Worm (Caenorhabditis elegans) whole organism, L1 larva: ENCODE measurements around the gene sru-39.

Experiments
- C04F5.9 ChIP-seq: sonication (generic microtip); optimal IDR thresholded peaks from 2 replicates; lab custom pipeline; 2016; ENCODE audit warnings: missing genetic modification characterization, missing compliant biosample characterization
- C16A3.4 ChIP-seq: fragments of 150-350 bp; optimal IDR thresholded peaks from 2 replicates; lab custom pipeline; 2014; ENCODE audit warnings: missing biosample characterization, missing genetic modification characterization
- C34B4.2 ChIP-seq: sonication (generic microtip); optimal IDR thresholded peaks from 2 replicates; lab custom pipeline; 2017; ENCODE audit warnings: mild to moderate bottlenecking, missing genetic modification characterization, missing compliant biosample characterization
- aha-1 ChIP-seq: fragments of 150-350 bp; optimal IDR thresholded peaks from 2 replicates; lab custom pipeline; 2014; ENCODE audit warnings: missing biosample characterization, missing genetic modification characterization
- aly-2 ChIP-seq: fragments of 150-350 bp; optimal IDR thresholded peaks from 2 replicates; lab custom pipeline; 2014; ENCODE audit warnings: missing biosample characterization, missing genetic modification characterization
- ama-1 ChIP-seq: fragments of 150-350 bp; optimal IDR thresholded peaks from 2 replicates; lab custom pipeline; 2014
- ceh-63 ChIP-seq: fragments of 200-800 bp; sonication (Bioruptor generic); optimal IDR thresholded peaks from 2 replicates; lab custom pipeline; 2018; ENCODE audit warnings: mild to moderate bottlenecking, missing genetic modification characterization, missing compliant biosample characterization
- ceh-8 ChIP-seq: fragments of 200-800 bp; sonication (Bioruptor generic); optimal IDR thresholded peaks from 2 replicates; lab custom pipeline; 2018; ENCODE audit warnings: mild to moderate bottlenecking, missing genetic modification characterization, moderate library complexity, missing compliant biosample characterization
- ceh-90 ChIP-seq: sonication (generic microtip); optimal IDR thresholded peaks from 2 replicates; lab custom pipeline; 2016; ENCODE audit warnings: missing genetic modification characterization, missing compliant biosample characterization
- ces-1 ChIP-seq: fragments of 150-350 bp; optimal IDR thresholded peaks from 2 replicates; lab custom pipeline; 2014; ENCODE audit warnings: missing biosample characterization, missing genetic modification reagents, missing genetic modification characterization
- dsc-1 ChIP-seq: sonication (generic microtip); optimal IDR thresholded peaks from 2 replicates; lab custom pipeline; 2016; ENCODE audit warnings: mild to moderate bottlenecking, missing genetic modification characterization, missing compliant biosample characterization
- efl-1 ChIP-seq, 4 experiments: fragments of 150-350 bp; optimal IDR thresholded peaks in 3 of 4; peaks in 1 of 4; 1 replicate in 1 of 4; 2 replicates in 3 of 4; lab custom pipeline; 2014; ENCODE audit warnings: missing biosample characterization in 2 of 4, missing genetic modification characterization in 2 of 4, missing genetic modification reagents in 2 of 4
- efl-3 ChIP-seq: fragments of 200-800 bp; sonication (Bioruptor generic); optimal IDR thresholded peaks from 2 replicates; lab custom pipeline; 2018; ENCODE audit warnings: mild to moderate bottlenecking, missing genetic modification characterization, missing compliant biosample characterization
- egl-27 ChIP-seq, 2 experiments: fragments of 150-350 bp in 1 of 2; sonication (generic microtip); optimal IDR thresholded peaks; 3 replicates each; lab custom pipeline; 2017 to 2018; ENCODE audit warnings: missing biosample characterization in 2 of 2, missing genetic modification characterization in 2 of 2, missing genetic modification reagents in 2 of 2
- elt-2 ChIP-seq: sonication (generic microtip); optimal IDR thresholded peaks from 2 replicates; lab custom pipeline; 2016; ENCODE audit warnings: missing genetic modification characterization, mild to moderate bottlenecking, inconsistent platforms, missing compliant biosample characterization, missing genetic modification reagents
- ets-5 ChIP-seq: fragments of 200-800 bp; sonication (Bioruptor generic); IDR thresholded peaks from 2 replicates; pipeline ENCODE4 v1.3.6; 2022; ENCODE audit warnings: missing genetic modification characterization, missing compliant biosample characterization
- fkh-4 ChIP-seq: sonication (generic microtip); optimal IDR thresholded peaks from 2 replicates; lab custom pipeline; 2016; ENCODE audit warnings: missing compliant biosample characterization, missing genetic modification characterization, borderline replicate concordance
- fkh-8 ChIP-seq: sonication (generic microtip); optimal IDR thresholded peaks from 2 replicates; lab custom pipeline; 2016; ENCODE audit warnings: mild to moderate bottlenecking, missing genetic modification characterization, missing compliant biosample characterization
- hlh-17 ChIP-seq: fragments of 200-800 bp; sonication (Bioruptor generic); optimal IDR thresholded peaks from 2 replicates; lab custom pipeline; 2018; ENCODE audit warnings: missing genetic modification characterization, mild to moderate bottlenecking, missing compliant biosample characterization, moderate library complexity, borderline replicate concordance
- hlh-4 ChIP-seq: sonication (generic microtip); optimal IDR thresholded peaks from 2 replicates; lab custom pipeline; 2016; ENCODE audit warnings: mild to moderate bottlenecking, missing genetic modification characterization, missing compliant biosample characterization
- isw-1 ChIP-seq: fragments of 200-800 bp; sonication (Bioruptor generic); IDR thresholded peaks from 2 replicates; pipeline ENCODE4 v1.3.6; 2022; ENCODE audit warnings: missing genetic modification characterization, missing compliant biosample characterization
- lin-14 ChIP-seq: fragments of 200-800 bp; sonication (Bioruptor generic); optimal IDR thresholded peaks from 2 replicates; lab custom pipeline; 2018; ENCODE audit warnings: mild to moderate bottlenecking, missing genetic modification characterization, moderate library complexity, missing compliant biosample characterization
- lin-15B ChIP-seq: fragments of 150-350 bp; sonication (generic microtip); optimal IDR thresholded peaks from 3 replicates; lab custom pipeline; 2014; ENCODE audit warnings: missing biosample characterization, missing genetic modification characterization
- lin-39 ChIP-seq: fragments of 150-350 bp; optimal IDR thresholded peaks from 2 replicates; lab custom pipeline; 2014; ENCODE audit warnings: missing biosample characterization, missing genetic modification reagents, missing genetic modification characterization
- lir-3 ChIP-seq: sonication (generic microtip); optimal IDR thresholded peaks from 2 replicates; lab custom pipeline; 2016; ENCODE audit warnings: mild to moderate bottlenecking, missing genetic modification characterization, moderate library complexity, missing compliant biosample characterization; ENCODE audit not compliant: poor library complexity
- mep-1 ChIP-seq: fragments of 150-350 bp; optimal IDR thresholded peaks from 2 replicates; lab custom pipeline; 2014; ENCODE audit warnings: missing biosample characterization, missing genetic modification characterization
- nhr-11 ChIP-seq: fragments of 150-350 bp; optimal IDR thresholded peaks from 2 replicates; lab custom pipeline; 2014; ENCODE audit warnings: missing biosample characterization, missing genetic modification characterization
- nhr-12 ChIP-seq: sonication (generic microtip); optimal IDR thresholded peaks from 2 replicates; lab custom pipeline; 2017; ENCODE audit warnings: missing biosample characterization, missing genetic modification characterization
- nhr-28 ChIP-seq: fragments of 150-350 bp; optimal IDR thresholded peaks from 2 replicates; lab custom pipeline; 2014; ENCODE audit warnings: missing biosample characterization, missing genetic modification characterization
- nhr-47 ChIP-seq: sonication (generic microtip); optimal IDR thresholded peaks from 2 replicates; lab custom pipeline; 2016; ENCODE audit warnings: mild to moderate bottlenecking, missing genetic modification characterization, moderate library complexity, missing compliant biosample characterization
- nhr-77 ChIP-seq: fragments of 150-350 bp; optimal IDR thresholded peaks from 2 replicates; lab custom pipeline; 2014; ENCODE audit warnings: missing biosample characterization, missing genetic modification characterization
- nhr-85 ChIP-seq: sonication (generic microtip); peaks from one replicate; lab custom pipeline; 2016; ENCODE audit warnings: missing genetic modification characterization, inconsistent platforms, missing compliant biosample characterization
- nhr-90 ChIP-seq: sonication (generic microtip); optimal IDR thresholded peaks from 2 replicates; lab custom pipeline; 2016; ENCODE audit warnings: mild to moderate bottlenecking, missing genetic modification characterization, missing compliant biosample characterization; ENCODE audit not compliant: poor library complexity
- pag-3 ChIP-seq: sonication (generic microtip); optimal IDR thresholded peaks from 2 replicates; lab custom pipeline; 2017; ENCODE audit warnings: missing genetic modification characterization, mild to moderate bottlenecking, missing compliant biosample characterization, antibody characterized with exemption, borderline replicate concordance; ENCODE audit not compliant: insufficient read depth
- pax-3 ChIP-seq: fragments of 200-800 bp; sonication (Bioruptor generic); optimal IDR thresholded peaks from 2 replicates; lab custom pipeline; 2018; ENCODE audit warnings: mild to moderate bottlenecking, missing genetic modification characterization, moderate library complexity, missing compliant biosample characterization
- pqm-1 ChIP-seq: sonication (generic microtip); optimal IDR thresholded peaks from 3 replicates; lab custom pipeline; 2017; ENCODE audit warnings: missing biosample characterization, missing genetic modification characterization
- rnt-1 ChIP-seq: sonication (generic microtip); optimal IDR thresholded peaks from 2 replicates; lab custom pipeline; 2016; ENCODE audit warnings: mild to moderate bottlenecking, missing genetic modification characterization, moderate library complexity, missing compliant biosample characterization
- snpc-4 ChIP-seq: fragments of 150-350 bp; optimal IDR thresholded peaks from 2 replicates; lab custom pipeline; 2014; ENCODE audit warnings: missing biosample characterization, missing genetic modification characterization
- sup-37 ChIP-seq: fragments of 200-800 bp; sonication (Bioruptor generic); optimal IDR thresholded peaks from 2 replicates; lab custom pipeline; 2018; ENCODE audit warnings: mild to moderate bottlenecking, missing genetic modification characterization, missing compliant biosample characterization
- tlp-1 ChIP-seq: fragments of 150-350 bp; optimal IDR thresholded peaks from 2 replicates; lab custom pipeline; 2014; ENCODE audit warnings: missing biosample characterization, missing genetic modification characterization
- unc-130 ChIP-seq: fragments of 150-350 bp; optimal IDR thresholded peaks from 2 replicates; lab custom pipeline; 2017; ENCODE audit warnings: missing biosample characterization, missing genetic modification characterization, inconsistent platforms
- unc-30 ChIP-seq: sonication (generic microtip); optimal IDR thresholded peaks from 2 replicates; lab custom pipeline; 2017; ENCODE audit warnings: missing biosample characterization, missing genetic modification characterization
- unc-98 ChIP-seq: fragments of 200-800 bp; sonication (Bioruptor generic); IDR thresholded peaks from 2 replicates; pipeline ENCODE4 v1.3.6; 2022; ENCODE audit warnings: missing genetic modification characterization, missing compliant biosample characterization
- vab-15 ChIP-seq: sonication (generic microtip); optimal IDR thresholded peaks from 2 replicates; lab custom pipeline; 2017; ENCODE audit warnings: missing genotype, mild to moderate bottlenecking, missing genetic modification characterization, missing compliant biosample characterization
- xbp-1 ChIP-seq: sonication (generic microtip); optimal IDR thresholded peaks from 2 replicates; lab custom pipeline; 2016; ENCODE audit warnings: missing genetic modification characterization, missing compliant biosample characterization
- ztf-4 ChIP-seq: fragments of 150-350 bp; optimal IDR thresholded peaks from 2 replicates; lab custom pipeline; 2014; ENCODE audit warnings: missing biosample characterization, missing genetic modification characterization

The sru-39 gene

ce11 chrV:9782045-9782444 is 21.2 kb upstream of the sru-39 start:
- TF ChIP-seq snpc-4 (tag; lab: Kevin White, UChicago) (no peak), vab-15 (tag; lab: Kevin White, UChicago) (no peak), nhr-85 (tag; lab: Kevin White, UChicago) (no peak)

DNA sequence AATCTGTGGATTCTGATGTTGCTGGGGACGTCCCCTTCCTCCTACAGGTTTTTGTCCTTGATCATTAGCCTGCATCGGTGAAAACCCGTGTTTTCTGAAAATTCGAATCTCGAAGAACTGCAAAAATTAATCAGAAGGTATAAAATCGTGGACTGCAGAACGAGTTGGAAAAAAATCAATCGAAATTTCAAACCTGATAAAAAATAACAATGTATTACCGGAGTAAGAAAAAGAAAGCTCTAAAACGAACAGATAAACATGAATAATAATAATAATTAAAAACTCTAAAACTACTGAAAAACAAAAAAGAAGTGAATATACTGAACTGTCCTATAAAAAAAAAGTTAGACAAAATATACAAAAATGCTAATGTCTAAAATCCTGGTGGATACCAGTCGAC is 20.3 kb upstream of the sru-39 start, which contains the start of gene F46B6.5:
Gene F46B6.5 (minus strand): TSS at position 101 of the 400 bp plus-strand sequence.
- no peak for TF ChIP-seq unc-130
- TF ChIP-seq C16A3.4 (tag; lab: Kevin White, UChicago), result no peak
- no peak for TF ChIP-seq fkh-4 (tag; lab: Kevin White, UChicago)
- TF ChIP-seq nhr-12 (tag; lab: Kevin White, UChicago), result no peak
- no peak for TF ChIP-seq nhr-47 (tag; lab: Kevin White, UChicago)
- TF ChIP-seq nhr-28, result no peak
- no peak for TF ChIP-seq vab-15 (tag; lab: Kevin White, UChicago)
- TF ChIP-seq efl-3 (GFP tag; lab: Kevin White, UChicago), result no peak
- TF ChIP-seq ceh-8 (GFP tag; lab: Kevin White, UChicago), result no peak
- TF ChIP-seq lin-39 (tag; lab: Kevin White, UChicago), result no peak
- TF ChIP-seq unc-30 (tag; lab: Kevin White, UChicago), result no peak
- no peak for TF ChIP-seq aha-1
- TF ChIP-seq hlh-4 (tag; lab: Kevin White, UChicago), result no peak
- TF ChIP-seq ztf-4 (tag; lab: Kevin White, UChicago), result no peak
- no peak for TF ChIP-seq C04F5.9

ce11 chrV:9784215-9784614 is 19.1 kb upstream of the sru-39 start:
- TF ChIP-seq lin-15B (tag; lab: Kevin White, UChicago) (no peak), sup-37 (no peak), rnt-1 (tag; lab: Kevin White, UChicago) (no peak), nhr-28 (no peak), fkh-8 (tag; lab: Kevin White, UChicago) (no peak), efl-3 (GFP tag; lab: Kevin White, UChicago) (no peak), C34B4.2 (tag; lab: Kevin White, UChicago) (no peak), pag-3 (tag; lab: Kevin White, UChicago) (no peak), hlh-17 (no peak), pax-3 (tag; lab: Kevin White, UChicago) (no peak), lir-3 (tag; lab: Kevin White, UChicago) (no peak), egl-27 (tag; optimal IDR thresholded peaks at IDR 0.05; lab: Kevin White, UChicago) (no peak), mep-1 (tag; lab: Kevin White, UChicago) (no peak), aly-2 (tag; lab: Kevin White, UChicago) (no peak), lin-14 (GFP tag; lab: Kevin White, UChicago) (no peak), pqm-1 (tag; lab: Kevin White, UChicago) (no peak), nhr-90 (tag; lab: Kevin White, UChicago) (no peak), unc-130 (no peak)

- TF ChIP-seq rnt-1 (tag; lab: Kevin White, UChicago) (no peak), elt-2 (tag; lab: Kevin White, UChicago) (peak; percentile 1), tlp-1 (tag; lab: Kevin White, UChicago) (no peak), ces-1 (GFP tag; lab: Kevin White, UChicago) (no peak), unc-98 (GFP tag; lab: Robert Waterston, UW) (no peak), ceh-63 (no peak), nhr-77 (tag; lab: Kevin White, UChicago) (no peak), isw-1 (GFP tag; lab: Robert Waterston, UW) (no peak), nhr-11 (no peak), ztf-4 (tag; lab: Kevin White, UChicago) (no peak), C34B4.2 (tag; lab: Kevin White, UChicago) (no peak), nhr-90 (tag; lab: Kevin White, UChicago) (peak; percentile 7), ets-5 (GFP tag; lab: Robert Waterston, UW) (no peak), nhr-85 (tag; lab: Kevin White, UChicago) (peak; percentile 39), nhr-47 (tag; lab: Kevin White, UChicago) (peak; percentile 15), dsc-1 (no peak), hlh-4 (tag; lab: Kevin White, UChicago) (no peak), ceh-90 (no peak), hlh-17 (no peak), xbp-1 (tag; lab: Kevin White, UChicago) (no peak), efl-1 (optimal IDR thresholded peaks at IDR 0.05; lab: Kevin White, UChicago) (peak in 1 of 2 experiments; percentile 1), efl-1 (GFP tag; optimal IDR thresholded peaks at IDR 0.05 in 1 of 2; lab: Kevin White, UChicago) (peak in 1 of 2 experiments; percentile 88), ama-1 (peak; percentile 70)
These were observed 16.6 kb upstream of the sru-39 start, which contains the start of gene F46B6.6 for ce11 chrV:9786721-9787131. TSS of gene F46B6.6 (minus strand) at chrV:9786868.
